Worm (Caenorhabditis elegans): ENCODE results near the gene F53C11.9.

DNA sequence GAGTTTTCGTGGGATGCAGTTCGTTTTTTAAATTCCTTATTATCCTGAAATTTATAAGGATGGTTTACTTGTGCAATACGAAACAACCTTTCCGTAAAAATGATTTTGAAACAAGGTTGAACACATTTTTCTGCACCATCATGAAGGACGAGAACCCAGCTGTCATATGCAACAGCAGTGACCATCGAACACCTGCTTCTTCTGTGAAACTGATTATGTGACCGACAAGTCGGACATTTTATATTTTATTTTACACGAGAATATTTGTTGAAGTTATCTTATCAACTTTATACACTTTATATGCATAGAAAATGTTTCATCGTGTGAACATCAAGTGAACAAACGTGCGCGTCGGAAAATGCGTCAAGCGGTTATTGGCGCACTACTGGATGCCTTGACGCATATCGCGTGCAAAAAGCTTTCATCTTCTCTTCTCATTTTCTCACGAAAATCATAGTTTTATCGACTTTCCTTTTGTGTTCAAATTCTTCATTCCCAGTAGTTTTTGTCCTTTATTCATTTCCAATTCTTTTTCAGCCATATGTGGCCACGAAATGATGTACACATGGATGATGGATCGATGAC, 41.1 kb downstream of the F53C11.9 start, which contains the start of gene sel-10:
- TF ChIP-seq nhr-28 (tag; optimal IDR thresholded peaks at IDR 0.05) (no peak), ama-1 (optimal IDR thresholded peaks at IDR 0.05) (no peak), unc-86 (tag; optimal IDR thresholded peaks at IDR 0.05) (peak; percentile 74), nhr-77 (tag; optimal IDR thresholded peaks at IDR 0.05) (peak; percentile 55)
